Fruit fly (Drosophila melanogaster) whole organism: Measurements from ENCODE around the gene SP1029.

Source experiments
- Dll ChIP-seq: fragments of >200 bp; optimal IDR thresholded peaks from 2 replicates; lab custom pipeline; 2017
- EcR ChIP-seq, 2 experiments: fragments of >200 bp; optimal IDR thresholded peaks; 2 replicates each; lab custom pipeline; 2017; ENCODE audit warnings: missing biosample characterization in 2 of 2, missing genetic modification characterization in 2 of 2, missing genetic modification reagents in 2 of 2
- pan ChIP-seq: fragments of >200 bp; optimal IDR thresholded peaks from 2 replicates; lab custom pipeline; 2017
- psq ChIP-seq: fragments of >200 bp; optimal IDR thresholded peaks from 2 replicates; lab custom pipeline; 2017
- usp ChIP-seq: fragments of >200 bp; optimal IDR thresholded peaks from 2 replicates; lab custom pipeline; 2017; ENCODE audit warnings: missing biosample characterization, missing genetic modification characterization, mixed read lengths

DNA sequence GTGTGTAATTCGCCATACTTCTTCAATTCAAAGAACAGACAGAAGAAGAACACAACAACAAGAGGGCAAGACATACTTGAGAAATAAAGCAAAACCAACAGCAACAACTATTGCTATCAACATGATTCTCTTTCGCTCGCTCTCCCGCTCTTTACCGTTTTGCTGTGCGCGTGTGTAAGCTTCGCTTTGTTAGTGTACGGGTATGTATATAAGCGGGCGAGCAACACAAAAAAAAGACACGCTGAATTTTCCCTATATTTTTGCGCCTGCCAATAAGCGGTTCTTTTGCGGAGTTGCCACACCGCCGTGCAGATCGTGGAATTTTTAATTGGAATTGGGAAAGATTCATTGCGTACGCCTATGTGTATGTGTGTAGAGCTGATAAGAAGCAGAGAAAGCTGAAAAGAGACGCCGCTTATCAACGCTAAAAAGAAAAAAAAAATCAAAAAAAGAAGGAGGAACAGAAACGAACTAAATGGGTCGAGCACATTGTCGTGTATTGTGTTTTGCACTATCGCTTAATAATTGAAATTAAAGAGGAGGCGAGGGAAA, 35.2 kb downstream of the SP1029 start:
- no peak for TF ChIP-seq EcR (GFP tag; optimal IDR thresholded peaks at IDR 0.05; lab: Kevin White, UChicago)
- no peak for TF ChIP-seq pan
- TF ChIP-seq usp (GFP tag; lab: Kevin White, UChicago): no peak
- no peak for TF ChIP-seq psq (lab: Kevin White, UChicago)
- no peak for TF ChIP-seq Dll (lab: Kevin White, UChicago)
